Fruit fly (Drosophila melanogaster) Kc167 (cell line): ENCODE data around the gene Cyp4g1.

ENCODE experiments used
- Myc ChIP-seq: fragments of >200 bp; optimal IDR thresholded peaks from 2 replicates; lab custom pipeline; 2017; ENCODE audit warnings: missing external identifiers
- insv ChIP-seq: fragments of >200 bp; optimal IDR thresholded peaks from 3 replicates; lab custom pipeline; 2018; ENCODE audit warnings: missing external identifiers
- psq ChIP-seq: fragments of >200 bp; optimal IDR thresholded peaks from 2 replicates; lab custom pipeline; 2017; ENCODE audit warnings: missing external identifiers

- TF ChIP-seq psq (lab: Kevin White, UChicago) (no peak), insv (lab: Kevin White, UChicago) (no peak), Myc (lab: Kevin White, UChicago) (no peak)
Observed at dm6 chrX:441295-441694, 27.8 kb downstream of the Cyp4g1 start.
